Worm (Caenorhabditis elegans) whole organism, L2 larva: ENCODE data around the gene gcy-31.

Source experiments
- C34F6.9 ChIP-seq: fragments of 150-350 bp; optimal IDR thresholded peaks from 2 replicates; lab custom pipeline; 2014; ENCODE audit warnings: missing biosample characterization, missing genetic modification characterization
- F13H6.1 ChIP-seq: sonication (generic microtip); optimal IDR thresholded peaks from 2 replicates; lab custom pipeline; 2016; ENCODE audit warnings: missing genetic modification characterization, missing compliant biosample characterization
- R02D3.7 ChIP-seq: fragments of 150-350 bp; optimal IDR thresholded peaks from 2 replicates; lab custom pipeline; 2014; ENCODE audit warnings: missing biosample characterization, missing genetic modification characterization
- Y55F3AM.14 ChIP-seq: fragments of 200-800 bp; sonication (Bioruptor generic); optimal IDR thresholded peaks from 2 replicates; lab custom pipeline; 2018; ENCODE audit warnings: mild to moderate bottlenecking, missing genetic modification characterization, missing compliant biosample characterization
- ZK546.5 ChIP-seq: sonication (generic microtip); optimal IDR thresholded peaks from 2 replicates; lab custom pipeline; 2017; ENCODE audit warnings: missing biosample characterization, missing genetic modification characterization
- alr-1 ChIP-seq: fragments of 150-350 bp; optimal IDR thresholded peaks from 2 replicates; lab custom pipeline; 2014; ENCODE audit warnings: missing biosample characterization, missing genetic modification characterization
- ama-1 ChIP-seq: fragments of 150-350 bp; optimal IDR thresholded peaks from 2 replicates; lab custom pipeline; 2018; ENCODE audit warnings: inconsistent platforms
- ceh-16 ChIP-seq: fragments of 150-350 bp; optimal IDR thresholded peaks from 2 replicates; lab custom pipeline; 2014; ENCODE audit warnings: missing biosample characterization, missing genetic modification characterization
- dmd-4 ChIP-seq: sonication (generic microtip); optimal IDR thresholded peaks from 2 replicates; lab custom pipeline; 2017; ENCODE audit warnings: missing biosample characterization, missing genetic modification characterization
- egl-27 ChIP-seq: sonication (generic microtip); optimal IDR thresholded peaks from 3 replicates; lab custom pipeline; 2017; ENCODE audit warnings: missing biosample characterization, missing genetic modification reagents, missing genetic modification characterization
- elt-1 ChIP-seq: fragments of 150-350 bp; optimal IDR thresholded peaks from 2 replicates; lab custom pipeline; 2014; ENCODE audit warnings: missing biosample characterization, missing genetic modification characterization
- elt-3 ChIP-seq: sonication (generic microtip); optimal IDR thresholded peaks from 2 replicates; lab custom pipeline; 2017; ENCODE audit warnings: missing biosample characterization, missing genetic modification characterization
- gmeb-1 ChIP-seq: fragments of 150-350 bp; optimal IDR thresholded peaks from 2 replicates; lab custom pipeline; 2014; ENCODE audit warnings: missing biosample characterization, missing genetic modification characterization
- lin-11 ChIP-seq: fragments of 150-350 bp; sonication (generic microtip); optimal IDR thresholded peaks from 2 replicates; lab custom pipeline; 2014; ENCODE audit warnings: missing biosample characterization, missing genetic modification characterization, inconsistent platforms, mixed read lengths
- lin-13 ChIP-seq: fragments of 150-350 bp; optimal IDR thresholded peaks from 2 replicates; lab custom pipeline; 2014; ENCODE audit warnings: missing biosample characterization, missing genetic modification reagents, missing genetic modification characterization
- mab-5 ChIP-seq: fragments of 150-350 bp; optimal IDR thresholded peaks from 2 replicates; lab custom pipeline; 2014; ENCODE audit warnings: missing biosample characterization, missing genetic modification characterization
- mbf-1 ChIP-seq: sonication (generic microtip); optimal IDR thresholded peaks from 2 replicates; lab custom pipeline; 2017; ENCODE audit warnings: missing biosample characterization, missing genetic modification characterization
- mdl-1 ChIP-seq, 2 experiments: fragments of 150-350 bp in 1 of 2; sonication (generic microtip) in 1 of 2; optimal IDR thresholded peaks; 2 replicates each; lab custom pipeline; 2017; ENCODE audit warnings: missing biosample characterization in 2 of 2, missing genetic modification characterization in 2 of 2
- nhr-10 ChIP-seq: sonication (generic microtip); optimal IDR thresholded peaks from 2 replicates; lab custom pipeline; 2017; ENCODE audit warnings: missing biosample characterization, missing genetic modification characterization
- nhr-11 ChIP-seq: fragments of 150-350 bp; optimal IDR thresholded peaks from 2 replicates; lab custom pipeline; 2014; ENCODE audit warnings: missing biosample characterization, missing genetic modification characterization
- nhr-21 ChIP-seq: fragments of 150-350 bp; optimal IDR thresholded peaks from 2 replicates; lab custom pipeline; 2014; ENCODE audit warnings: missing biosample characterization, missing genetic modification characterization
- nhr-23 ChIP-seq: fragments of 150-350 bp; optimal IDR thresholded peaks from 2 replicates; lab custom pipeline; 2014; ENCODE audit warnings: missing biosample characterization, missing genetic modification reagents, missing genetic modification characterization
- nhr-25 ChIP-seq: fragments of 150-350 bp; sonication (generic microtip); optimal IDR thresholded peaks from 3 replicates; lab custom pipeline; 2014; ENCODE audit warnings: missing biosample characterization, missing genetic modification characterization
- nhr-77 ChIP-seq: fragments of 150-350 bp; optimal IDR thresholded peaks from 2 replicates; lab custom pipeline; 2014; ENCODE audit warnings: missing biosample characterization, missing genetic modification characterization
- peb-1 ChIP-seq: fragments of 150-350 bp; optimal IDR thresholded peaks from 2 replicates; lab custom pipeline; 2014; ENCODE audit warnings: missing biosample characterization, missing genetic modification characterization
- sma-9 ChIP-seq, 2 experiments: fragments of 150-350 bp in 1 of 2; sonication (generic microtip) in 1 of 2; optimal IDR thresholded peaks; 2 replicates each; lab custom pipeline; 2014 to 2016; ENCODE audit warnings: missing genetic modification characterization in 2 of 2, mild to moderate bottlenecking in 1 of 2, missing biosample characterization in 1 of 2, missing compliant biosample characterization in 1 of 2, missing genetic modification reagents in 1 of 2, moderate library complexity in 1 of 2
- snpc-4 ChIP-seq: fragments of 150-350 bp; optimal IDR thresholded peaks from 2 replicates; lab custom pipeline; 2014; ENCODE audit warnings: missing biosample characterization, missing genetic modification characterization
- unc-55 ChIP-seq: fragments of 150-350 bp; sonication (generic microtip); optimal IDR thresholded peaks from 3 replicates; lab custom pipeline; 2014; ENCODE audit warnings: missing biosample characterization, missing genetic modification reagents, missing genetic modification characterization
- unc-62 ChIP-seq: fragments of 150-350 bp; optimal IDR thresholded peaks from 2 replicates; lab custom pipeline; 2014; ENCODE audit warnings: missing biosample characterization, missing genetic modification reagents, missing genetic modification characterization
- zag-1 ChIP-seq: fragments of 150-350 bp; optimal IDR thresholded peaks from 2 replicates; lab custom pipeline; 2014; ENCODE audit warnings: missing biosample characterization, missing genetic modification characterization
- ztf-1 ChIP-seq: fragments of 200-800 bp; sonication (Bioruptor generic); conservative IDR thresholded peaks from 2 replicates; pipeline ENCODE4 v1.3.6; 2022; ENCODE audit warnings: missing genetic modification characterization, missing compliant biosample characterization
- ztf-11 ChIP-seq: sonication (generic microtip); optimal IDR thresholded peaks from 2 replicates; lab custom pipeline; 2017; ENCODE audit warnings: missing biosample characterization, missing genetic modification characterization

Gene gcy-31

DNA sequence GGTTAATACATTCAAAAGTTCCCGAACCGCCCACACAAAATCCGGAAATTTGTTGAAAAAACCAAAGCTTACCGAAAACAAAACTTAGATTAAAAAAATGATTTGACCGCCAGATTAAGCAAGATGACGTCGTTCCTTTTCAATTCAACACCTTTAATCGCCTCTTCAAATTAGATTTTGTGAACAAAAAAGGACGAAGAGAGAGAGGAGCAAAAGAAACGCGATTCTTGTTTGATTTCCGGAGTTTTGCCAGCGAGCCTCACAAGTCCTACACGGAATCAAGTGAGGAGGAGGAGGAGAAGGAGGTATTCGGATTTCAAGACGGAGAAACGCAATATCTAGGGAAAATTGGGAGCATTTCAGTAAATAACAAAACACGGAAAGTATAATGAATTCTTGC, 30.2 kb upstream of the gcy-31 start:
- TF ChIP-seq F13H6.1 (tag; lab: Kevin White, UChicago) (no peak), egl-27 (tag; lab: Kevin White, UChicago) (no peak), snpc-4 (no peak), sma-9 (GFP tag; optimal IDR thresholded peaks at IDR 0.05; lab: Kevin White, UChicago) (no peak), sma-9 (tag; optimal IDR thresholded peaks at IDR 0.05; lab: Kevin White, UChicago) (no peak), unc-55 (GFP tag; lab: Kevin White, UChicago) (no peak), mab-5 (no peak), lin-11 (no peak), ztf-1 (GFP tag; lab: Robert Waterston, UW) (no peak), C34F6.9 (tag; lab: Kevin White, UChicago) (no peak), ceh-16 (tag; lab: Kevin White, UChicago) (no peak), dmd-4 (no peak), unc-62 (GFP tag; lab: Kevin White, UChicago) (no peak), gmeb-1 (tag; lab: Kevin White, UChicago) (no peak), peb-1 (tag; lab: Kevin White, UChicago) (no peak)

DNA sequence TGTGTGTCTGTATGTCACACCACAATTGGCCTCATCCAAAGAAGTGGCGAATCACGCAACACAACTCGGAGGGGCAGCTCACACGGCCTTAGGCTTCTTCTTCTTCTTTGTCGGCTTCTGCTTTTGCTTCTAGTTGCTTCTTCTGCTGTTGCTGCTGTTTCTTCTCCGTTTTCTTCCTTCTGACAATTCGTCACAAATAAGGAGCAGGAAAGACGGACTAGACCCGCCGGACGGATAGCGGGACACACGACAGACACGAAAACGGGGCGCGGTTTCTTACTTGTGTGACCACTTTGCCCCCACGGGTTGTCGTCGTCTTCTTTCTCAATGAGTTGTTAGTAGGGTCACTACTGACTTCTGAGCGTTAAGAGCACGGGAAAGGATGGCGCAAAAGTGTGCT, 28.8 kb upstream of the gcy-31 start:
- TF ChIP-seq R02D3.7 (tag; lab: Kevin White, UChicago) (no peak), nhr-10 (tag; lab: Kevin White, UChicago) (no peak), nhr-21 (tag; lab: Kevin White, UChicago) (no peak), mdl-1 (tag; optimal IDR thresholded peaks at IDR 0.05; lab: Kevin White, UChicago) (no peak), ztf-11 (tag; lab: Kevin White, UChicago) (no peak), alr-1 (tag; lab: Kevin White, UChicago) (no peak), nhr-77 (tag; lab: Kevin White, UChicago) (no peak), ama-1 (lab: Kevin White, UChicago) (no peak), nhr-11 (tag; lab: Kevin White, UChicago) (no peak), mbf-1 (tag; lab: Kevin White, UChicago) (no peak)

DNA sequence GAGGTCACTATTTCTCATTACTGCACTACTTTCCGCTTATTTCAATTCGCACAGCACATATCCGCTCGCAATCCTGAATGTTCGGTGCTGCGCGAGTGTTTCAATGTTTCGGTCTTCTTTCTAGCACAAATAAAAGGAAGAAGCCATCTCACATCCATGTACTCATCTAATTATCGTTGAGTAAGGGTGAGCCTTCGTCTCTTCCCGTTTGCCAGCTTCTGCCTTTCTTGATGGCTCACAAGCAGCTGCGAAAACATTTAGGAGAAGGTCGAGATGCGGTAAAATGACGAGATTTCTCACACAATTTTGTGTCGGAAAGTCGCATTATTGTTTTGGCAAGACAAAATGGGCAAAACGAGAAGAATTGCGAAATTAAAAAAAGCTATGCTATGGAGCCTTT, 27.6 kb upstream of the gcy-31 start:
- TF ChIP-seq ceh-16 (tag; lab: Kevin White, UChicago) (no peak), gmeb-1 (tag; lab: Kevin White, UChicago) (no peak), ztf-1 (GFP tag; lab: Robert Waterston, UW) (no peak), alr-1 (tag; lab: Kevin White, UChicago) (no peak), mbf-1 (tag; lab: Kevin White, UChicago) (no peak), dmd-4 (no peak), unc-62 (GFP tag; lab: Kevin White, UChicago) (no peak), ama-1 (lab: Kevin White, UChicago) (no peak), F13H6.1 (tag; lab: Kevin White, UChicago) (no peak), nhr-10 (tag; lab: Kevin White, UChicago) (no peak), mdl-1 (tag; optimal IDR thresholded peaks at IDR 0.05; lab: Kevin White, UChicago) (no peak), nhr-23 (tag; lab: Kevin White, UChicago) (no peak), elt-1 (tag; lab: Kevin White, UChicago) (no peak), Y55F3AM.14 (GFP tag; lab: Kevin White, UChicago) (no peak), nhr-25 (no peak)

DNA sequence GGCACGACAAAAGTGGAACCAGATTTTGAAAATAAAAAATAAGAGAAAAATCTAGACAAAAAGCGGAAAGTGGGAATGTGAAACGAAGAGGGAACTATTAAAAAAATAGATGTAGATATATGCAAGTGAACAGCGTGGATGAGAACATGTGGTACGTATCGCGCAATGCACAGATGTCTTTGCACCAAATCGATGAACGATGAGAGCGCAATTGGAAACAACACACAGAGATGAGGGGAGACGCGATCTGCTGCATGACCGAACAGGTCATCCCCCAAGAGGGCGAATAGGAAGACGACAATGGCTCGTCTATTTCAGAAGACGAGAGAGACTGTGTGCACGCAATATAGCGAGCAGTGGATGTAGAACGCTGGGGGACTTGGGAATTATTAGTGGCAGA, 25.4 kb upstream of the gcy-31 start:
- TF ChIP-seq elt-3 (tag; lab: Kevin White, UChicago): no peak
- TF ChIP-seq ZK546.5 (tag; lab: Kevin White, UChicago): no peak
- TF ChIP-seq ztf-1 (GFP tag; lab: Robert Waterston, UW): no peak

DNA sequence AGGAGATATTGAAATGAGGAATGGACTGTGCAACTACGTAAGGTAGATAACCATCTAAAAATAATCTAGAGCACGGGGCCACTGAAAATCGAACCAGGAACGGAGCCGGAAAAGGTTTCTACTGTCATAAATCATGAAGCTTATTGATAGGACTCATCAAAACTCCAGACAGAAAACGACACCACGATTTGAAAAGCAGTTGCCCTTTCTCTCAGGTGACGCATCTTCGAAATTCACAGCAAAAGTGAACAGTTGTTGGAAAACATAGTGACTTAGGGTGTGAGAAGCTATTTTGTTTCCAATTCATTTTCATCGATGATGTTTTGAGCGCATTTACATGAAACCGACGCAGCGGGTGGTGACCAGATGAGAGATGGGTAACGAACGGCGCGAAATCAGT, 25.0 kb upstream of the gcy-31 start:
- TF ChIP-seq zag-1 (tag; lab: Kevin White, UChicago) (no peak), sma-9 (GFP tag; optimal IDR thresholded peaks at IDR 0.05; lab: Kevin White, UChicago) (peak; percentile 9), sma-9 (tag; optimal IDR thresholded peaks at IDR 0.05; lab: Kevin White, UChicago) (no peak), C34F6.9 (tag; lab: Kevin White, UChicago) (peak; percentile 8), mab-5 (peak; percentile 40), lin-13 (GFP tag; lab: Kevin White, UChicago) (no peak), elt-1 (tag; lab: Kevin White, UChicago) (no peak)
- TF ChIP-seq, all 48 proteins: peak for 3
